Fruit fly (Drosophila melanogaster) whole organism, wandering third instar larva: ENCODE measurements around the gene Lsp1beta.

ENCODE experiments used
- Abd-B ChIP-seq: fragments of >200 bp; optimal IDR thresholded peaks from 2 replicates; lab custom pipeline; 2017; ENCODE audit warnings: missing biosample characterization, missing genetic modification characterization
- CG32264 ChIP-seq: fragments of 200-800 bp; sonication (Bioruptor generic); optimal IDR thresholded peaks from 2 replicates; lab custom pipeline; 2016; ENCODE audit warnings: missing biosample characterization, missing genetic modification characterization
- CG9705 ChIP-seq: fragments of 200-800 bp; sonication (Bioruptor generic); optimal IDR thresholded peaks from 2 replicates; lab custom pipeline; 2018; ENCODE audit warnings: missing biosample characterization, mild to moderate bottlenecking, missing genetic modification characterization
- CrebA ChIP-seq: fragments of 200-800 bp; sonication (Bioruptor generic); optimal IDR thresholded peaks from 2 replicates; lab custom pipeline; 2016; ENCODE audit warnings: missing biosample characterization, mild to moderate bottlenecking, missing genetic modification characterization, borderline replicate concordance
- Dfd ChIP-seq: fragments of >200 bp; optimal IDR thresholded peaks from 2 replicates; lab custom pipeline; 2017; ENCODE audit warnings: missing biosample characterization, missing genetic modification characterization
- Dif ChIP-seq: fragments of 200-275, 200-300 bp; sonication (Bioruptor generic); optimal IDR thresholded peaks from 2 replicates; lab custom pipeline; 2018; ENCODE audit warnings: missing biosample characterization, missing genetic modification characterization; ENCODE audit not compliant: partially characterized antibody
- GATAd ChIP-seq: sonication (Bioruptor generic); optimal IDR thresholded peaks from 2 replicates; lab custom pipeline; 2016; ENCODE audit warnings: missing biosample characterization, missing genetic modification characterization
- HLH106 ChIP-seq: fragments of 200-800 bp; optimal IDR thresholded peaks from 3 replicates; lab custom pipeline; 2019; ENCODE audit warnings: missing biosample characterization, mild to moderate bottlenecking, missing genetic modification characterization, moderate library complexity
- Hnf4 ChIP-seq: fragments of 200-800 bp; sonication (Bioruptor generic); optimal IDR thresholded peaks from 2 replicates; lab custom pipeline; 2016; ENCODE audit warnings: missing biosample characterization, mild to moderate bottlenecking, missing genetic modification characterization
- Hr78 ChIP-seq: fragments of >200 bp; optimal IDR thresholded peaks from 2 replicates; lab custom pipeline; 2017; ENCODE audit warnings: missing biosample characterization, missing genetic modification characterization
- Hr83 ChIP-seq: fragments of 200-300 bp; sonication (Bioruptor generic); optimal IDR thresholded peaks from 2 replicates; lab custom pipeline; 2016; ENCODE audit warnings: missing biosample characterization, mild to moderate bottlenecking, missing genetic modification characterization, moderate library complexity; ENCODE audit not compliant: poor library complexity, severe bottlenecking
- Jra ChIP-seq: sonication (Bioruptor generic); optimal IDR thresholded peaks from 2 replicates; lab custom pipeline; 2016; ENCODE audit warnings: missing biosample characterization, missing genetic modification characterization
- Mio ChIP-seq: sonication (Bioruptor generic); optimal IDR thresholded peaks from 2 replicates; lab custom pipeline; 2016; ENCODE audit warnings: missing biosample characterization, missing genetic modification characterization
- Myc ChIP-seq: fragments of >200 bp; optimal IDR thresholded peaks from 2 replicates; lab custom pipeline; 2017
- N ChIP-seq: fragments of >200 bp; optimal IDR thresholded peaks from 2 replicates; lab custom pipeline; 2018; ENCODE audit warnings: missing biosample characterization, missing external identifiers, missing genetic modification characterization
- OdsH ChIP-seq: fragments of 200-800 bp; sonication (Bioruptor generic); optimal IDR thresholded peaks from 2 replicates; lab custom pipeline; 2016; ENCODE audit warnings: missing biosample characterization, mild to moderate bottlenecking, missing genetic modification characterization
- Sp1 ChIP-seq: fragments of 200-800 bp; sonication (Bioruptor generic); optimal IDR thresholded peaks from 3 replicates; lab custom pipeline; 2019; ENCODE audit warnings: missing biosample characterization, mild to moderate bottlenecking, missing genetic modification characterization, moderate library complexity
- Vsx2 ChIP-seq: fragments of 200-300, 225-300 bp; sonication (Bioruptor generic); optimal IDR thresholded peaks from 2 replicates; lab custom pipeline; 2018; ENCODE audit warnings: missing biosample characterization, missing genetic modification characterization; ENCODE audit not compliant: partially characterized antibody
- br ChIP-seq: fragments of 200-800 bp; sonication (Bioruptor generic); optimal IDR thresholded peaks from 2 replicates; lab custom pipeline; 2016; ENCODE audit warnings: missing biosample characterization, missing genetic modification characterization
- brk ChIP-seq: fragments of 200-800 bp; sonication (Bioruptor generic); optimal IDR thresholded peaks from 2 replicates; lab custom pipeline; 2016; ENCODE audit warnings: missing biosample characterization, mild to moderate bottlenecking, missing genetic modification characterization
- dl ChIP-seq, 2 experiments: fragments of 175-275, 200-275 bp in 1 of 2; fragments of 200-275 bp in 1 of 2; sonication (Bioruptor generic); optimal IDR thresholded peaks; lab custom pipeline; 2018; ENCODE audit warnings: mild to moderate bottlenecking in 2 of 2, missing biosample characterization in 2 of 2, missing genetic modification characterization in 2 of 2, moderate library complexity in 2 of 2; ENCODE audit not compliant: partially characterized antibody in 2 of 2, insufficient read depth in 1 of 2
- dmrt93B ChIP-seq: fragments of 200-800 bp; sonication (Bioruptor generic); optimal IDR thresholded peaks from 2 replicates; lab custom pipeline; 2018; ENCODE audit warnings: missing biosample characterization, mild to moderate bottlenecking, missing genetic modification characterization
- dsf ChIP-seq: sonication (Bioruptor generic); optimal IDR thresholded peaks from 2 replicates; lab custom pipeline; 2016; ENCODE audit warnings: missing biosample characterization, missing genetic modification characterization, borderline replicate concordance
- ey ChIP-seq: fragments of 200-800 bp; sonication (Bioruptor generic); optimal IDR thresholded peaks from 2 replicates; lab custom pipeline; 2016; ENCODE audit warnings: missing biosample characterization, missing genetic modification characterization
- foxo ChIP-seq, 2 experiments: fragments of 200-800 bp; sonication (Bioruptor generic); optimal IDR thresholded peaks; 2 replicates in 1 of 2; 3 replicates in 1 of 2; lab custom pipeline; 2016 to 2017; ENCODE audit warnings: missing biosample characterization in 2 of 2, missing genetic modification characterization in 2 of 2
- fru ChIP-seq: fragments of 200-800 bp; sonication (Bioruptor generic); optimal IDR thresholded peaks from 3 replicates; lab custom pipeline; 2016; ENCODE audit warnings: missing biosample characterization, mild to moderate bottlenecking, missing genetic modification characterization
- h ChIP-seq: fragments of 200-800 bp; sonication (Bioruptor generic); optimal IDR thresholded peaks from 3 replicates; lab custom pipeline; 2016; ENCODE audit warnings: missing biosample characterization, mild to moderate bottlenecking, missing genetic modification characterization
- jim ChIP-seq: fragments of 175-275, 200-325 bp; sonication (Bioruptor generic); optimal IDR thresholded peaks from 2 replicates; lab custom pipeline; 2016; ENCODE audit warnings: missing biosample characterization, mild to moderate bottlenecking, missing genetic modification characterization
- lola ChIP-seq: fragments of >200 bp; optimal IDR thresholded peaks from 2 replicates; lab custom pipeline; 2017; ENCODE audit warnings: missing biosample characterization, missing genetic modification characterization
- pan ChIP-seq: fragments of >200 bp; optimal IDR thresholded peaks from 2 replicates; lab custom pipeline; 2017
- psq ChIP-seq: fragments of 200-800 bp; sonication (Bioruptor generic); optimal IDR thresholded peaks from 3 replicates; lab custom pipeline; 2017; ENCODE audit warnings: missing biosample characterization, mild to moderate bottlenecking, missing genetic modification characterization, moderate library complexity
- rgr ChIP-seq: fragments of 200-800 bp; sonication (Bioruptor generic); optimal IDR thresholded peaks from 3 replicates; lab custom pipeline; 2016; ENCODE audit warnings: missing biosample characterization, mild to moderate bottlenecking, missing genetic modification characterization
- sage ChIP-seq: fragments of 200-800 bp; sonication (Bioruptor generic); optimal IDR thresholded peaks from 2 replicates; lab custom pipeline; 2016; ENCODE audit warnings: missing biosample characterization, mild to moderate bottlenecking, missing genetic modification characterization
- usp ChIP-seq: fragments of >200 bp; optimal IDR thresholded peaks from 2 replicates; lab custom pipeline; 2017; ENCODE audit warnings: missing biosample characterization, missing genetic modification characterization
- woc ChIP-seq: sonication (Bioruptor generic); optimal IDR thresholded peaks from 2 replicates; lab custom pipeline; 2016; ENCODE audit warnings: missing biosample characterization, mild to moderate bottlenecking, missing genetic modification characterization

The Lsp1beta gene

DNA sequence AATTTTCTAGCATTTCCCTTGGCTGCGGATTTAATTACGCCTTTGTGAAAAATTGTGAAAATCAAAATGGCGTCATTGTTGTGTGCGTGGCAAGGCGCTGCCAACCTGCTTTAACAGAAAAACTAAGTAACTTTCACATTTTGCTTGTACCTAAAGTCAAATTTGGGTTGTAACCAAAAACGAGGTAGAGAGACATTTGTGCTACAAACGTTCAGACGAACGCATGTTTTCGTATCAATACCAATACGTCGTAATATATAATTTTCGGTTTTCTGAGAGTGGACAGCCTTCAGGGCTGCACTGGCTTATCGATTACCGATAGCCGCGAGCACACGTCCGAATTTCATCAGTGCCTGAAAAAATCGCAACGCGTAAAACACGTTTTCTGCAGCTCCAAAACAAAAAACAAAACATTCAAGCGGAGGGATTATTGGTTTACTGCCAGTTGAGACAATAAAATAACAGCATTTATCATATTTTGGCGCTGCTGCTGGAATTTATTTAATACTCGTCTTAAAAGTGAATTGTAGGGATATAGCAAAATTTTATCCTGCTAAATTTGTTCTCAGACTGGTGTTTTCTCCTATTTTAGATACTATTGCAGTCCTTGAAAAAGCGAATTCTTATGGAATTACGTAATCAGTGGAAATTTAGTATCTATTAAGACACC, 27.4 kb upstream of the Lsp1beta start (continued):
- peak; percentile 63 for TF ChIP-seq Hnf4
- no peak for TF ChIP-seq Vsx2 (GFP tag; lab: Kevin White, UChicago)
- no peak for TF ChIP-seq sage (GFP tag; lab: Kevin White, UChicago)
- peak; percentile 73 for TF ChIP-seq ey (GFP tag; lab: Kevin White, UChicago)
- TF ChIP-seq Mio (GFP tag; lab: Kevin White, UChicago) = peak; percentile 54
- TF ChIP-seq foxo (GFP tag; optimal IDR thresholded peaks at IDR 0.05; lab: Kevin White, UChicago) = peak in 1 of 2 experiments; percentile 74
- TF ChIP-seq, all 38 proteins: peak for 23

DNA sequence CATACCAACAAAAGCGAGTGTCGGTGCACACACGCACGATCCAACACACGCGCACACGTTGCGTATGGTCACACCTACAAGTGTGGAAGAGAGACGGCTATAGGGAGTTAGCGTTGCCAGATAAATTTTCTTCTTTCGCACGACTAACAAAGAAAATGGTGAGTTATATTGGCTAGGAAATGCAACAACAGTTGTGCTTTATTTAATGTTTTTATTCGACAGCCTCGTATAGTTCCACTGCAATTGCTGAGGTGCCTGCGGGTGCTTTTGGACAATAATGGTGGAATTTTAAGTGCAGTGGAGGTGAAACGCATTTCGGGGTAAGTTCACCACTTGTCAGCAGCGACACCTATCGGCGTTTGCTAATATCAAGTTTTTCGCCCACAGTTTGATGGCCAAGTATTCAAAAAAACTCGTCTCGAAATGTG, 26.9 kb upstream of the Lsp1beta start:
- TF ChIP-seq Jra (peak; percentile 26), CrebA (GFP tag; lab: Kevin White, UChicago) (no peak), Myc (lab: Kevin White, UChicago) (peak; percentile 80), Hr83 (GFP tag; lab: Kevin White, UChicago) (peak; percentile 55), br (no peak), woc (GFP tag; lab: Kevin White, UChicago) (no peak), psq (GFP tag; lab: Kevin White, UChicago) (no peak), pan (lab: Kevin White, UChicago) (no peak), OdsH (GFP tag; lab: Kevin White, UChicago) (peak; percentile 3), brk (no peak), HLH106 (tag; lab: Kevin White, UChicago) (peak; percentile 13), rgr (GFP tag; lab: Kevin White, UChicago) (peak; percentile 31), jim (no peak), Dfd (GFP tag; lab: Kevin White, UChicago) (no peak), sage (GFP tag; lab: Kevin White, UChicago) (no peak), foxo (GFP tag; optimal IDR thresholded peaks at IDR 0.05; lab: Kevin White, UChicago) (no peak), h (GFP tag; lab: Kevin White, UChicago) (peak; percentile 34), dl (GFP tag; optimal IDR thresholded peaks at IDR 0.05; lab: Kevin White, UChicago; ENCODE audit: insufficient read depth in 1 of 2, partially characterized antibody in 2 of 2) (no peak), Hr78 (GFP tag; lab: Kevin White, UChicago) (no peak), ey (GFP tag; lab: Kevin White, UChicago) (no peak), dmrt93B (GFP tag; lab: Kevin White, UChicago) (no peak), usp (GFP tag; lab: Kevin White, UChicago) (no peak), fru (no peak), Sp1 (no peak), Dif (GFP tag; lab: Kevin White, UChicago) (peak; percentile 29), CG9705 (GFP tag; lab: Kevin White, UChicago) (no peak), CG32264 (no peak), N (GFP tag; lab: Kevin White, UChicago) (no peak), Abd-B (GFP tag; lab: Kevin White, UChicago) (no peak), lola (GFP tag; lab: Kevin White, UChicago) (no peak), GATAd (GFP tag; lab: Kevin White, UChicago) (peak; percentile 15), Vsx2 (GFP tag; lab: Kevin White, UChicago) (no peak)

DNA sequence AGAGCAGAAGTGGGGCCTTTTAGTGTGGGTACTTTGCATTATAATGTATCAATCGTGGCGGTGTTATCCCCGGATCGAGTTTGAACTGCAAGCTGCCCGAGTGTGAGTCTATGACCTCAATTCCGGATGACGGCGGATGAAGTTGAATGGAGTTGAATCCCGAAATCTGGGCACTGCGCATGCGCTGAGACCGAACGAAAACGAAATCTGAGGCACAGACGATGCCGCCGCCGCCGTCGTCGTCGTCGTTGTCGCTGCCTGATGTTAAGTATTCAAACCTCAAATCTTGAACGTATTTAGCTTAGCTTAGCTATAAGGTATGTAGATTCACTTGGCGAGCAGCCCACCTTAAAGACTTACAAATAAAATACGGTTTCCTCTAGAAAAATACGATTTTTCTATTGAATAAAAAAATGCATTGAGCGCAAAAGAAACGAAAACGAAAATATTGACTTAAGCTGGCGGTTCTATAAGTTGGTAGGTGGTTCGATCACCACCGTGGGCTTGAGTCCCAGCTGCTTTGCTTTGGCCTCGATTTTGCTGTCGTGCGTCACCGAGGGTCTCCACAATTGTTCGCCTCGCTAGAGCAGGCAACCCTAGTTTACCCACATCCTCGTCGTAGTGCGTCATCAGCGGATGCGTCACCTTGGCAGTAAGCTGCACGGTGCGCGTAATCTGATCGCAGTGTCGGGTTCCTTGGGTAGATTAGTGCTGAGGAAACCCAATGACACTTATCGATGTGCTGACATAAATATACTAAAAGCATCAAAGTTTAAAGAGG, 24.4 kb upstream of the Lsp1beta start:
- TF ChIP-seq dsf (no peak), dmrt93B (GFP tag; lab: Kevin White, UChicago) (no peak), HLH106 (tag; lab: Kevin White, UChicago) (no peak), woc (GFP tag; lab: Kevin White, UChicago) (no peak), N (GFP tag; lab: Kevin White, UChicago) (no peak), sage (GFP tag; lab: Kevin White, UChicago) (no peak), ey (GFP tag; lab: Kevin White, UChicago) (no peak), Dif (GFP tag; lab: Kevin White, UChicago) (peak; percentile 45), foxo (GFP tag; optimal IDR thresholded peaks at IDR 0.05; lab: Kevin White, UChicago) (no peak)
